Worm (Caenorhabditis elegans): Measurements from ENCODE around the gene F18C5.9.

The F18C5.9 gene

ce11 chrII:6565077-6565476, 1.9 kb upstream of the F18C5.9 start, which contains the start of gene mpz-3 (continued):
- TF ChIP-seq nhr-19 (GFP tag; conservative IDR thresholded peaks at IDR 0.05) (peak; percentile 58), aha-1 (tag; optimal IDR thresholded peaks at IDR 0.05) (no peak), C16A3.4 (tag; optimal IDR thresholded peaks at IDR 0.05) (peak; percentile 13), elt-2 (tag; optimal IDR thresholded peaks at IDR 0.05) (peak; percentile 24), mep-1 (tag; optimal IDR thresholded peaks at IDR 0.05) (peak; percentile 51), tbx-2 (tag; optimal IDR thresholded peaks at IDR 0.05) (peak; percentile 15), skn-1 (tag; optimal IDR thresholded peaks at IDR 0.05) (peak; percentile 20), nhr-47 (tag; optimal IDR thresholded peaks at IDR 0.05) (peak; percentile 46)

- TF ChIP-seq aly-2 (tag; optimal IDR thresholded peaks at IDR 0.05): no peak
- TF ChIP-seq dpl-1 (GFP tag; optimal IDR thresholded peaks at IDR 0.05): no peak
- TF ChIP-seq F16B12.6 (tag; optimal IDR thresholded peaks at IDR 0.05): no peak
- no peak for TF ChIP-seq nhr-76 (tag; optimal IDR thresholded peaks at IDR 0.05)
Measured at ce11 chrII:6568707-6569106, 1.8 kb downstream of the F18C5.9 start, which contains the start of gene sra-27. TSS of gene sra-27 (plus strand) at chrII:6569007.

ce11 chrII:6573677-6574076, 6.7 kb downstream of the F18C5.9 start, which contains the start of gene sra-28:
TSS of gene sra-28 (minus strand) at chrII:6573777.
- TF ChIP-seq nhr-85 (tag) (no peak), lin-39 (tag; optimal IDR thresholded peaks at IDR 0.05) (no peak)

- TF ChIP-seq lir-3 (tag; optimal IDR thresholded peaks at IDR 0.05; ENCODE audit: poor library complexity): no peak
- no peak for TF ChIP-seq aha-1 (tag; optimal IDR thresholded peaks at IDR 0.05)
- no peak for TF ChIP-seq lin-13 (GFP tag; optimal IDR thresholded peaks at IDR 0.05)
- no peak for TF ChIP-seq skn-1 (tag; optimal IDR thresholded peaks at IDR 0.05)
- TF ChIP-seq nhr-12 (tag; optimal IDR thresholded peaks at IDR 0.05): no peak
- no peak for TF ChIP-seq rnt-1 (tag; optimal IDR thresholded peaks at IDR 0.05)
- no peak for TF ChIP-seq zip-4 (GFP tag; optimal IDR thresholded peaks at IDR 0.05)
- no peak for TF ChIP-seq nhr-85 (tag)
- no peak for TF ChIP-seq efl-3 (GFP tag; optimal IDR thresholded peaks at IDR 0.05)
- no peak for TF ChIP-seq dsc-1 (tag; optimal IDR thresholded peaks at IDR 0.05)
- TF ChIP-seq elt-3 (tag; optimal IDR thresholded peaks at IDR 0.05): no peak
- no peak for TF ChIP-seq fkh-8 (tag; optimal IDR thresholded peaks at IDR 0.05)
- TF ChIP-seq C16A3.4 (tag; optimal IDR thresholded peaks at IDR 0.05): no peak
- no peak for TF ChIP-seq pax-3 (tag; optimal IDR thresholded peaks at IDR 0.05)
- no peak for TF ChIP-seq tbx-2 (tag; optimal IDR thresholded peaks at IDR 0.05)
- no peak for TF ChIP-seq ztf-11 (tag; optimal IDR thresholded peaks at IDR 0.05)
- TF ChIP-seq nhr-71 (tag; optimal IDR thresholded peaks at IDR 0.05): no peak
- no peak for TF ChIP-seq mep-1 (tag; optimal IDR thresholded peaks at IDR 0.05)
- TF ChIP-seq lin-39 (tag; optimal IDR thresholded peaks at IDR 0.05): no peak
Measured at ce11 chrII:6575647-6576046, 8.7 kb downstream of the F18C5.9 start, which contains the start of gene sra-29. TSS of gene sra-29 (minus strand) at chrII:6575747.

ce11 chrII:6578378-6578777, 11.4 kb downstream of the F18C5.9 start, which contains the start of gene sra-31:
TSS of gene sra-31 (minus strand) at chrII:6578478.
- TF ChIP-seq F16B12.6 (tag; optimal IDR thresholded peaks at IDR 0.05) (no peak), unc-86 (tag; optimal IDR thresholded peaks at IDR 0.05) (no peak), lin-15B (tag; optimal IDR thresholded peaks at IDR 0.05) (no peak), sptf-1 (tag; optimal IDR thresholded peaks at IDR 0.05) (no peak)

ce11 chrII:6581236-6581635, 14.3 kb downstream of the F18C5.9 start, which contains the start of gene C56C10.6:
TSS of gene C56C10.6 (minus strand) at chrII:6581336.
- no peak for TF ChIP-seq isw-1 (GFP tag; IDR thresholded peaks at IDR 0.05)
- no peak for TF ChIP-seq efl-1 (optimal IDR thresholded peaks at IDR 0.05)
- TF ChIP-seq efl-1 (GFP tag; optimal IDR thresholded peaks at IDR 0.05 in 1 of 2): peak in 1 of 2 experiments; percentile 28
- TF ChIP-seq ceh-8 (GFP tag; optimal IDR thresholded peaks at IDR 0.05): no peak

All from whole organism, L1 larva.